Fruit fly (Drosophila melanogaster) whole organism, embryonic: ENCODE results near the gene CG15286.

Experiments
- Asciz ChIP-seq: fragments of 200-800 bp; sonication (Bioruptor generic); optimal IDR thresholded peaks from 2 replicates; lab custom pipeline; 2017; ENCODE audit warnings: missing biosample characterization, mild to moderate bottlenecking, missing genetic modification characterization, missing genetic modification reagents
- Bteb2 ChIP-seq: fragments of 200-800 bp; sonication (Bioruptor generic); optimal IDR thresholded peaks from 2 replicates; lab custom pipeline; 2016; ENCODE audit warnings: missing biosample characterization, missing genetic modification characterization
- CG10959 ChIP-seq: fragments of 200-800 bp; sonication (Bioruptor generic); IDR thresholded peaks from 2 replicates; pipeline ENCODE4 v1.3.6; 2022; ENCODE audit warnings: missing biosample characterization, missing genetic modification characterization
- CG11085 ChIP-seq: fragments of 200-800 bp; sonication (Bioruptor generic); IDR thresholded peaks from 2 replicates; pipeline ENCODE4 v1.3.6; 2022; ENCODE audit warnings: missing biosample characterization, missing genetic modification characterization
- CG12391 ChIP-seq: fragments of 200-800 bp; sonication (Bioruptor generic); optimal IDR thresholded peaks from 3 replicates; lab custom pipeline; 2018; ENCODE audit warnings: missing biosample characterization, mild to moderate bottlenecking, missing genetic modification characterization, moderate library complexity
- CG12769 ChIP-seq: fragments of 200-800 bp; sonication (Bioruptor generic); optimal IDR thresholded peaks from 2 replicates; lab custom pipeline; 2019; ENCODE audit warnings: missing biosample characterization, mild to moderate bottlenecking, missing genetic modification characterization, moderate library complexity
- CG14667 ChIP-seq: fragments of 200-800 bp; sonication (Bioruptor generic); IDR thresholded peaks from 2 replicates; pipeline ENCODE4 v1.3.6; 2022; ENCODE audit warnings: missing biosample characterization, missing genetic modification characterization
- CG14965 ChIP-seq: fragments of 200-800 bp; sonication (Bioruptor generic); optimal IDR thresholded peaks from 2 replicates; lab custom pipeline; 2016; ENCODE audit warnings: missing biosample characterization, missing genetic modification characterization, borderline replicate concordance
- CG16813 ChIP-seq: fragments of 200-800 bp; sonication (Bioruptor generic); IDR thresholded peaks from 3 replicates; pipeline ENCODE4 v1.3.6; 2022; ENCODE audit warnings: missing biosample characterization, missing genetic modification characterization; ENCODE audit not compliant: partially characterized antibody
- CG17568 ChIP-seq: fragments of 200-800 bp; sonication (Bioruptor generic); optimal IDR thresholded peaks from 2 replicates; lab custom pipeline; 2018; ENCODE audit warnings: missing biosample characterization, mild to moderate bottlenecking, missing genetic modification characterization, moderate library complexity
- CG17612 ChIP-seq: fragments of 200-800 bp; sonication (Bioruptor generic); IDR thresholded peaks from 2 replicates; pipeline ENCODE4 v1.3.6; 2022; ENCODE audit warnings: missing biosample characterization, missing genetic modification characterization
- CG3847 ChIP-seq: fragments of 200-800 bp; sonication (Bioruptor generic); IDR thresholded peaks from 2 replicates; pipeline ENCODE4 v1.3.6; 2022; ENCODE audit warnings: missing biosample characterization, missing genetic modification characterization
- CG6813 ChIP-seq: fragments of 200-800 bp; sonication (Bioruptor generic); optimal IDR thresholded peaks from 2 replicates; lab custom pipeline; 2017; ENCODE audit warnings: missing biosample characterization, missing genetic modification characterization, mild to moderate bottlenecking, moderate library complexity, missing genetic modification reagents
- CG8089 ChIP-seq: fragments of 200-800 bp; sonication (Bioruptor generic); optimal IDR thresholded peaks from 3 replicates; lab custom pipeline; 2016; ENCODE audit warnings: missing biosample characterization, missing genetic modification characterization
- CG9609 ChIP-seq: fragments of 200-800 bp; sonication (Bioruptor generic); optimal IDR thresholded peaks from 3 replicates; lab custom pipeline; 2016; ENCODE audit warnings: missing biosample characterization, missing genetic modification characterization
- Doc3 ChIP-seq: fragments of 200-800 bp; sonication (Bioruptor generic); IDR thresholded peaks from 3 replicates; pipeline ENCODE4 v1.3.6; 2022; ENCODE audit warnings: missing biosample characterization, missing genetic modification characterization; ENCODE audit not compliant: partially characterized antibody
- HLHmδ ChIP-seq: fragments of 200-800 bp; sonication (Bioruptor generic); optimal IDR thresholded peaks from 2 replicates; lab custom pipeline; 2018; ENCODE audit warnings: missing biosample characterization, mild to moderate bottlenecking, missing genetic modification characterization, moderate library complexity
- Lhr ChIP-seq: fragments of 200-800 bp; sonication (Bioruptor generic); optimal IDR thresholded peaks from 3 replicates; lab custom pipeline; 2017; ENCODE audit warnings: mild to moderate bottlenecking, missing biosample characterization, missing genetic modification reagents, missing genetic modification characterization
- Lim3 ChIP-seq: fragments of 200-800 bp; sonication (Bioruptor generic); IDR thresholded peaks from 2 replicates; pipeline ENCODE4 v1.3.6; 2022; ENCODE audit warnings: missing biosample characterization, missing genetic modification characterization
- Meics ChIP-seq: fragments of 200-800 bp; sonication (Bioruptor generic); optimal IDR thresholded peaks from 2 replicates; lab custom pipeline; 2017; ENCODE audit warnings: missing biosample characterization, mild to moderate bottlenecking, missing genetic modification characterization
- NC2β ChIP-seq: fragments of 200-800 bp; sonication (Bioruptor generic); optimal IDR thresholded peaks from 2 replicates; lab custom pipeline; 2016; ENCODE audit warnings: missing biosample characterization, missing genetic modification characterization
- Optix ChIP-seq: fragments of 200-800 bp; sonication (Bioruptor generic); IDR thresholded peaks from 3 replicates; pipeline ENCODE4 v1.3.6; 2022; ENCODE audit warnings: missing biosample characterization, missing genetic modification characterization
- PHDP ChIP-seq: fragments of 200-800 bp; sonication (Bioruptor generic); optimal IDR thresholded peaks from 3 replicates; lab custom pipeline; 2018; ENCODE audit warnings: missing biosample characterization, mild to moderate bottlenecking, missing genetic modification characterization, moderate library complexity
- Sin3A ChIP-seq: fragments of >200 bp; optimal IDR thresholded peaks from 2 replicates; lab custom pipeline; 2018
- Spps ChIP-seq: fragments of 200-800 bp; sonication (Bioruptor generic); optimal IDR thresholded peaks from 2 replicates; lab custom pipeline; 2018; ENCODE audit warnings: missing biosample characterization, mild to moderate bottlenecking, missing genetic modification characterization
- TFAM ChIP-seq: fragments of 200-800 bp; sonication (Bioruptor generic); optimal IDR thresholded peaks from 2 replicates; lab custom pipeline; 2017; ENCODE audit warnings: missing biosample characterization, missing genetic modification characterization, inconsistent platforms
- Vsx1 ChIP-seq: fragments of 200-800 bp; sonication (Bioruptor generic); optimal IDR thresholded peaks from 2 replicates; lab custom pipeline; 2017; ENCODE audit warnings: missing biosample characterization, mild to moderate bottlenecking, missing genetic modification characterization, missing genetic modification reagents
- Xbp1 ChIP-seq: fragments of 200-800 bp; sonication (Bioruptor generic); optimal IDR thresholded peaks from 3 replicates; lab custom pipeline; 2016; ENCODE audit warnings: missing biosample characterization, mild to moderate bottlenecking, missing genetic modification characterization
- ab ChIP-seq: fragments of 200-800 bp; sonication (Bioruptor generic); optimal IDR thresholded peaks from 2 replicates; lab custom pipeline; 2016; ENCODE audit warnings: missing biosample characterization, missing genetic modification characterization
- ase ChIP-seq: fragments of 200-800 bp; sonication (Bioruptor generic); IDR thresholded peaks from 3 replicates; pipeline ENCODE4 v1.3.6; 2022; ENCODE audit warnings: missing biosample characterization, missing genetic modification characterization
- ato ChIP-seq: fragments of 200-800 bp; sonication (Bioruptor generic); IDR thresholded peaks from 2 replicates; pipeline ENCODE4 v1.3.6; 2022; ENCODE audit warnings: missing biosample characterization, missing genetic modification characterization; ENCODE audit not compliant: partially characterized antibody
- corto ChIP-seq: fragments of 200-800 bp; sonication (Bioruptor generic); optimal IDR thresholded peaks from 2 replicates; lab custom pipeline; 2016; ENCODE audit warnings: missing biosample characterization, mild to moderate bottlenecking, missing genetic modification characterization, moderate library complexity
- crc ChIP-seq: fragments of 200-800 bp; sonication (Bioruptor generic); optimal IDR thresholded peaks from 2 replicates; lab custom pipeline; 2016; ENCODE audit warnings: missing biosample characterization, missing genetic modification characterization
- dmrt11E ChIP-seq: fragments of 200-800 bp; sonication (Bioruptor generic); optimal IDR thresholded peaks from 3 replicates; lab custom pipeline; 2018; ENCODE audit warnings: missing biosample characterization, mild to moderate bottlenecking, missing genetic modification characterization, moderate library complexity
- ems ChIP-seq: fragments of 200-800 bp; sonication (Bioruptor generic); optimal IDR thresholded peaks from 3 replicates; lab custom pipeline; 2016; ENCODE audit warnings: missing biosample characterization, missing genetic modification characterization
- fu2 ChIP-seq: fragments of 200-800 bp; sonication (Bioruptor generic); optimal IDR thresholded peaks from 2 replicates; lab custom pipeline; 2016; ENCODE audit warnings: missing biosample characterization, missing genetic modification characterization
- gce ChIP-seq: fragments of 200-800 bp; sonication (Bioruptor generic); IDR thresholded peaks from 3 replicates; pipeline ENCODE4 v1.3.6; 2022; ENCODE audit warnings: missing biosample characterization, missing genetic modification characterization
- jigr1 ChIP-seq: fragments of 200-800 bp; sonication (Bioruptor generic); IDR thresholded peaks from 3 replicates; pipeline ENCODE4 v1.3.6; 2022; ENCODE audit warnings: missing biosample characterization, missing genetic modification characterization
- pfk ChIP-seq: fragments of 200-800 bp; sonication (Bioruptor generic); optimal IDR thresholded peaks from 2 replicates; lab custom pipeline; 2018; ENCODE audit warnings: missing biosample characterization, mild to moderate bottlenecking, missing genetic modification characterization, moderate library complexity
- pita ChIP-seq: fragments of 200-800 bp; sonication (Bioruptor generic); optimal IDR thresholded peaks from 2 replicates; lab custom pipeline; 2017; ENCODE audit warnings: missing biosample characterization, mild to moderate bottlenecking, missing genetic modification characterization
- salm ChIP-seq: fragments of 200-800 bp; sonication (Bioruptor generic); optimal IDR thresholded peaks from 2 replicates; lab custom pipeline; 2018; ENCODE audit warnings: missing biosample characterization, mild to moderate bottlenecking, missing genetic modification characterization
- schlank ChIP-seq: fragments of 200-800 bp; sonication (Bioruptor generic); optimal IDR thresholded peaks from 2 replicates; lab custom pipeline; 2018; ENCODE audit warnings: missing biosample characterization, mild to moderate bottlenecking, missing genetic modification characterization
- slbo ChIP-seq: fragments of 200-800 bp; sonication (Bioruptor generic); IDR thresholded peaks from 2 replicates; pipeline ENCODE4 v1.3.6; 2022; ENCODE audit warnings: missing biosample characterization, missing genetic modification characterization
- slp2 ChIP-seq: fragments of 200-800 bp; sonication (Bioruptor generic); optimal IDR thresholded peaks from 2 replicates; lab custom pipeline; 2016; ENCODE audit warnings: missing biosample characterization, missing genetic modification characterization
- sr ChIP-seq: fragments of 200-800 bp; sonication (Bioruptor generic); IDR thresholded peaks from 3 replicates; pipeline ENCODE4 v1.3.6; 2022; ENCODE audit warnings: missing biosample characterization, missing genetic modification characterization
- stc ChIP-seq: fragments of 200-800 bp; sonication (Bioruptor generic); IDR thresholded peaks from 2 replicates; pipeline ENCODE4 v1.3.6; 2022; ENCODE audit warnings: missing biosample characterization, missing genetic modification characterization
- vfl ChIP-seq: fragments of 200-800 bp; sonication (Bioruptor generic); optimal IDR thresholded peaks from 2 replicates; lab custom pipeline; 2016; ENCODE audit warnings: missing biosample characterization, missing genetic modification characterization
- z ChIP-seq: fragments of 200-800 bp; sonication (Bioruptor generic); IDR thresholded peaks from 3 replicates; pipeline ENCODE4 v1.3.6; 2022; ENCODE audit warnings: missing biosample characterization, missing genetic modification characterization
- zen2 ChIP-seq: fragments of 200-800 bp; sonication (Bioruptor generic); IDR thresholded peaks from 3 replicates; pipeline ENCODE4 v1.3.6; 2022; ENCODE audit warnings: missing biosample characterization, missing genetic modification characterization; ENCODE audit not compliant: partially characterized antibody

Gene CG15286

dm6 chr2L:14355033-14355851, 17.2 kb downstream of the CG15286 start, which contains the start of gene Rab14 (continued):
- TF ChIP-seq schlank (tag; lab: Kevin White, UChicago), result peak; percentile 80
- TF ChIP-seq Optix (GFP tag; lab: Robert Waterston, UW), result peak; percentile 67; the same call in 2 of the 3 replicates
- no peak for TF ChIP-seq crc (GFP tag; lab: Kevin White, UChicago)
- peak; percentile 44 for TF ChIP-seq NC2β (GFP tag; lab: Kevin White, UChicago)
- TF ChIP-seq ems (GFP tag; lab: Kevin White, UChicago), result peak; percentile 75
- peak; percentile 65 for TF ChIP-seq CG10959 (GFP tag; lab: Robert Waterston, UW)
- peak; percentile 82 for TF ChIP-seq CG17568
- peak; percentile 57 for TF ChIP-seq CG8089
- no peak for TF ChIP-seq Lim3 (GFP tag; lab: Robert Waterston, UW)
- TF ChIP-seq dmrt11E (tag; lab: Kevin White, UChicago), result peak; percentile 64
- peak; percentile 41 for TF ChIP-seq Lhr (GFP tag; lab: Kevin White, UChicago)
- TF ChIP-seq pfk (GFP tag; lab: Kevin White, UChicago), result no peak
- peak; percentile 85 for TF ChIP-seq ase (GFP tag; lab: Robert Waterston, UW)
- peak; percentile 76 for TF ChIP-seq Asciz
- TF ChIP-seq CG12769, result peak; percentile 76
- no peak for TF ChIP-seq pita
- TF ChIP-seq CG14667 (GFP tag; lab: Robert Waterston, UW), result peak; percentile 63
- peak; percentile 62 for TF ChIP-seq CG11085 (GFP tag; lab: Robert Waterston, UW)
- TF ChIP-seq sr (GFP tag; lab: Robert Waterston, UW), result peak; percentile 35; the same call in 2 of the 3 replicates
- TF ChIP-seq Doc3 (GFP tag; lab: Robert Waterston, UW), result peak; percentile 70; the same call in 1 of the 3 replicates
- TF ChIP-seq ab (GFP tag; lab: Kevin White, UChicago), result no peak
- peak; percentile 89 for TF ChIP-seq PHDP (tag; lab: Kevin White, UChicago)
- TF ChIP-seq ato (GFP tag; lab: Robert Waterston, UW), result peak; percentile 89
- TF ChIP-seq Xbp1 (GFP tag; lab: Kevin White, UChicago), result peak; percentile 78
- TF ChIP-seq Meics (GFP tag; lab: Kevin White, UChicago), result peak; percentile 84
- peak; percentile 91 for TF ChIP-seq Sin3A
- TF ChIP-seq CG9609, result peak; percentile 72
- TF ChIP-seq slbo (GFP tag; lab: Robert Waterston, UW), result peak; percentile 87
- TF ChIP-seq Spps, result peak; percentile 31
- TF ChIP-seq salm (tag; lab: Kevin White, UChicago), result peak; percentile 71
- peak; percentile 78 for TF ChIP-seq CG6813 (GFP tag; lab: Kevin White, UChicago)
- no peak for TF ChIP-seq z (GFP tag; lab: Robert Waterston, UW)
- peak; percentile 88 for TF ChIP-seq CG16813 (GFP tag; lab: Robert Waterston, UW)
- TF ChIP-seq jigr1 (GFP tag; lab: Robert Waterston, UW), result no peak; the same call in 2 of the 3 replicates
- TF ChIP-seq zen2 (GFP tag; lab: Robert Waterston, UW), result no peak; the same call in 2 of the 3 replicates
- TF ChIP-seq stc (GFP tag; lab: Robert Waterston, UW), result peak; percentile 83; the same call in 1 of the 2 replicates
- TF ChIP-seq fu2 (GFP tag; lab: Kevin White, UChicago), result peak; percentile 21
- peak; percentile 78 for TF ChIP-seq vfl (GFP tag; lab: Kevin White, UChicago)
- no peak for TF ChIP-seq CG14965 (GFP tag; lab: Kevin White, UChicago)
- TF ChIP-seq Vsx1 (GFP tag; lab: Kevin White, UChicago), result peak; percentile 70
- peak; percentile 31 for TF ChIP-seq slp2 (GFP tag; lab: Kevin White, UChicago)
- TF ChIP-seq CG12391, result peak; percentile 88
- TF ChIP-seq corto (GFP tag; lab: Kevin White, UChicago), result no peak
- TF ChIP-seq HLHmδ (GFP tag; lab: Kevin White, UChicago), result no peak
- TF ChIP-seq CG3847, result peak; percentile 67
- peak; percentile 33 for TF ChIP-seq Bteb2 (GFP tag; lab: Kevin White, UChicago)
- 0 out of 2 replicates have a peak, but pooled peaks have one; percentile 20 for TF ChIP-seq CG17612
- peak; percentile 25 for TF ChIP-seq TFAM
- peak; percentile 82 for TF ChIP-seq gce
